Worm (Caenorhabditis elegans): ENCODE measurements around the gene F58E6.13.

DNA sequence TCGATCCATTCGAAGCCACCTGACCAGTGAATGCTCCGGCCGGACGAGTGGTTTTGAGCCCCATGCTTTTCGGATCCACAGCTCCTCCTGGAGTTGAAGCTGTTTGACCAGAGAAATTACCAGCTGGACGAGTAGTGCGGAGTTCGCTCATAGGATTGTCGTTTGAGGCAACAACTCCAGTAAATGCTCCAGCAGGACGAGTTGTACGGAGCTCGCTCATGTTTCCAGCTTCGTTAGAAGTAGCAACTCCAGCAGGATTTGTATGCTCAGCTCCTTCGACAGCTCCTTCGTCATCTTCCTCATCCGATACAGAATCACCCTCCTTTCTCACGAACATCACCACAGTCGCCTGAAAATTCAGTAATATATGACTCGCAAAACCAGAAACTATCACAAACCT is 8.5 kb downstream of the F58E6.13 start:
- TF ChIP-seq W03F9.2 (tag; optimal IDR thresholded peaks at IDR 0.05) (no peak), him-1 (tag; optimal IDR thresholded peaks at IDR 0.05) (no peak)
